Worm (Caenorhabditis elegans): ENCODE results near the gene C32D5.8.

The C32D5.8 gene

DNA sequence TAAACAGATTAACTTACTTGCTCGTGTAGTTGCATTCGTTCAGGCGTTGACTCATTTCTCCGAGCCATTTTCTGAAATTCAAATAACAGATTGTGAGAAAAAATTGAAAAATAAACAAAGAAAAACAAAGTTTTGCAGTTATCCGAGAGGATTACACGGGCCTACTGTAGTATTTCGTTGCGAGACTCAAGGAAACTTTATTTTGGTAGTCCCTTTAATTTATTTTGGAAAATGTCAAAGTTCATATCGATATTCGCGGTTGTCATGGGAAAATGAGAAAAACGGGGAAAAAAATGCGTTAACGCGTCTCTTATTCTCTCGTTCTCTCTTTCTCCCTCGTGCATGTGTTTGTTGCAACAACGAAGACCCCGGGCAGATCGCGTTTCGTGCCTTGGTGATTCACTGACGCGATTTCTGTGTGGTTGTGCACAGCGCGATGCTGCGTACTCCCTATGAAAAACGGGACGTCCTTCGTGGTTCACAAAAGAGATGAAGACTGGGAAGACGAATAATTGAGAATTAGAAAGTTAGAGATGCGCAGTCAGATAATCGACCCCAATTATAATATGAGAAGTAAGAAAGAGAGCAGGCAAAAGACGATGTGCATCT, 14.4 kb downstream of the C32D5.8 start, which contains the start of gene set-4 (continued):
- TF ChIP-seq mab-5 (tag; optimal IDR thresholded peaks at IDR 0.05) (peak; percentile 84), egl-27 (tag; optimal IDR thresholded peaks at IDR 0.05) (peak; percentile 85), nhr-25 (tag; optimal IDR thresholded peaks at IDR 0.05) (peak; percentile 92), ceh-82 (tag; optimal IDR thresholded peaks at IDR 0.05) (peak; percentile 68), alr-1 (tag; optimal IDR thresholded peaks at IDR 0.05) (no peak), Y55F3AM.14 (GFP tag; optimal IDR thresholded peaks at IDR 0.05) (peak; percentile 78), crh-2 (tag; optimal IDR thresholded peaks at IDR 0.05) (peak; percentile 97), ztf-11 (tag; optimal IDR thresholded peaks at IDR 0.05) (peak; percentile 61), sem-4 (tag; optimal IDR thresholded peaks at IDR 0.05) (peak; percentile 93), dmd-4 (tag; optimal IDR thresholded peaks at IDR 0.05) (no peak), aly-2 (tag; optimal IDR thresholded peaks at IDR 0.05) (no peak), elt-1 (tag; optimal IDR thresholded peaks at IDR 0.05) (no peak), unc-62 (GFP tag; optimal IDR thresholded peaks at IDR 0.05) (peak; percentile 59), peb-1 (tag; optimal IDR thresholded peaks at IDR 0.05) (no peak)

DNA sequence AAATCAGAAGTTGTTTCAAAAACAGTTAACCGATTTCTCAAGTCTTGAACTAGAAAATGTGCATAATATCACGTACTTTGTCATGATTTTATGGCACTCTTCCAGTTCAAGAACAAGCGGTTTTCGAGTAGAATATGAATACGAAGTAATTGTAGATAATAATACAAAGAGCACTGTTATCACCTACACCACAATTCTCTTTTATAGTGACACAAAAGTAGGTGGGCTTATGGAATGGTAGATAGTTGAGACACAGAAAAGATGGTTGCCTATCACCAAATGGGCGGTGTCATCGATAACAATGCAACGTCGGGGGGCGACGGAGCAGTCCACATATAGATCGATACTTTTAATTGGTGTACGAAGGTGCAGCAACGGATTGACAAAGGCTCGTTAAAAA, 17.1 kb downstream of the C32D5.8 start:
- no peak for TF ChIP-seq mab-5 (tag; optimal IDR thresholded peaks at IDR 0.05)
- no peak for TF ChIP-seq sem-4 (tag; optimal IDR thresholded peaks at IDR 0.05)
- TF ChIP-seq ceh-16 (tag; optimal IDR thresholded peaks at IDR 0.05) = no peak
- no peak for TF ChIP-seq C34F6.9 (tag; optimal IDR thresholded peaks at IDR 0.05)
- TF ChIP-seq crh-2 (tag; optimal IDR thresholded peaks at IDR 0.05) = peak; percentile 43
- TF ChIP-seq elt-3 (tag; optimal IDR thresholded peaks at IDR 0.05) = no peak
- peak; percentile 95 for TF ChIP-seq fos-1 (tag; optimal IDR thresholded peaks at IDR 0.05)
- TF ChIP-seq elt-1 (tag; optimal IDR thresholded peaks at IDR 0.05) = no peak
- no peak for TF ChIP-seq ztf-1 (GFP tag; conservative IDR thresholded peaks at IDR 0.05)
- TF ChIP-seq zag-1 (tag; optimal IDR thresholded peaks at IDR 0.05) = no peak
- no peak for TF ChIP-seq ztf-4 (tag; optimal IDR thresholded peaks at IDR 0.05)
- TF ChIP-seq unc-39 (tag; optimal IDR thresholded peaks at IDR 0.05) = no peak
- no peak for TF ChIP-seq mdl-1 (tag; optimal IDR thresholded peaks at IDR 0.05)
- TF ChIP-seq nhr-21 (tag; optimal IDR thresholded peaks at IDR 0.05) = no peak
- peak; percentile 17 for TF ChIP-seq sma-9 (GFP tag; optimal IDR thresholded peaks at IDR 0.05)
- no peak for TF ChIP-seq sma-9 (tag; optimal IDR thresholded peaks at IDR 0.05)
- TF ChIP-seq skn-1 (tag; optimal IDR thresholded peaks at IDR 0.05) = peak; percentile 33
- TF ChIP-seq gmeb-1 (tag; optimal IDR thresholded peaks at IDR 0.05) = peak; percentile 43
- TF ChIP-seq ZK546.5 (tag; optimal IDR thresholded peaks at IDR 0.05) = no peak
- TF ChIP-seq nhr-237 (tag; optimal IDR thresholded peaks at IDR 0.05) = no peak

DNA sequence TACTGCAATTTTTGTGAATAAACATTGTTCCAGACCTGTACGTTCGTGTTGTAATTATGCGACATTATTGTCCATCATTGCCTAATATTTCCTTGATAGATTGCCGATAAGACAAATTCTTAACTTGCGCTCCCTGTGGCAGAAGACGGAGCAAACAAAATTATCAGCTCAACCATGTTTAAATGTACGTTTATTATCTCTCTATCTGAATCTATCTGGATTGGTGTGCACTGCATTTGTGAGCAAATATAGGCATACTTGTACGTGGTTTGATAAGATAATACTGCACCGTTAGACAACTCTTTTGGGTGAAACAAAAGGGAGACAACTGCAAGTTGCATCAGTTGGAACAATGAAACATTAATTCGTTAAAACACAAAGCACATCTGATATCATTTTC, 18.4 kb downstream of the C32D5.8 start:
- TF ChIP-seq unc-39 (tag; optimal IDR thresholded peaks at IDR 0.05) = no peak
- peak; percentile 5 for TF ChIP-seq sma-3 (GFP tag; optimal IDR thresholded peaks at IDR 0.05)
- TF ChIP-seq F13H6.1 (tag; optimal IDR thresholded peaks at IDR 0.05) = peak; percentile 57
- TF ChIP-seq ztf-4 (tag; optimal IDR thresholded peaks at IDR 0.05) = no peak
- TF ChIP-seq elt-3 (tag; optimal IDR thresholded peaks at IDR 0.05) = no peak
- no peak for TF ChIP-seq nhr-237 (tag; optimal IDR thresholded peaks at IDR 0.05)
- no peak for TF ChIP-seq R02D3.7 (tag; optimal IDR thresholded peaks at IDR 0.05)
- TF ChIP-seq ceh-82 (tag; optimal IDR thresholded peaks at IDR 0.05) = no peak
- no peak for TF ChIP-seq aly-2 (tag; optimal IDR thresholded peaks at IDR 0.05)
- no peak for TF ChIP-seq nhr-12 (tag; optimal IDR thresholded peaks at IDR 0.05)
- TF ChIP-seq Y55F3AM.14 (GFP tag; optimal IDR thresholded peaks at IDR 0.05) = no peak
- no peak for TF ChIP-seq ama-1 (optimal IDR thresholded peaks at IDR 0.05)
- TF ChIP-seq nhr-21 (tag; optimal IDR thresholded peaks at IDR 0.05) = no peak
- no peak for TF ChIP-seq blmp-1 (tag; optimal IDR thresholded peaks at IDR 0.05; ENCODE audit: insufficient read depth)
- TF ChIP-seq zag-1 (tag; optimal IDR thresholded peaks at IDR 0.05) = no peak
- no peak for TF ChIP-seq peb-1 (tag; optimal IDR thresholded peaks at IDR 0.05)
- no peak for TF ChIP-seq unc-55 (GFP tag; optimal IDR thresholded peaks at IDR 0.05)
- no peak for TF ChIP-seq nhr-6 (tag; optimal IDR thresholded peaks at IDR 0.05)
- peak; percentile 67 for TF ChIP-seq sma-9 (GFP tag; optimal IDR thresholded peaks at IDR 0.05)
- TF ChIP-seq sma-9 (tag; optimal IDR thresholded peaks at IDR 0.05) = no peak
- TF ChIP-seq nhr-10 (tag; optimal IDR thresholded peaks at IDR 0.05) = no peak
- TF ChIP-seq lsy-2 (tag; optimal IDR thresholded peaks at IDR 0.05) = no peak
- no peak for TF ChIP-seq ztf-11 (tag; optimal IDR thresholded peaks at IDR 0.05)
- TF ChIP-seq snpc-4 (tag; optimal IDR thresholded peaks at IDR 0.05) = no peak
- no peak for TF ChIP-seq lin-13 (GFP tag; optimal IDR thresholded peaks at IDR 0.05)
- no peak for TF ChIP-seq ZK546.5 (tag; optimal IDR thresholded peaks at IDR 0.05)
- no peak for TF ChIP-seq mdl-1 (tag; optimal IDR thresholded peaks at IDR 0.05)
- TF ChIP-seq gmeb-1 (tag; optimal IDR thresholded peaks at IDR 0.05) = peak; percentile 24
- TF ChIP-seq skn-1 (tag; optimal IDR thresholded peaks at IDR 0.05) = no peak
- no peak for TF ChIP-seq nhr-77 (tag; optimal IDR thresholded peaks at IDR 0.05)
- no peak for TF ChIP-seq nhr-23 (tag; optimal IDR thresholded peaks at IDR 0.05)
- TF ChIP-seq C34F6.9 (tag; optimal IDR thresholded peaks at IDR 0.05) = no peak
- no peak for TF ChIP-seq lin-11 (tag; optimal IDR thresholded peaks at IDR 0.05)
- TF ChIP-seq crh-2 (tag; optimal IDR thresholded peaks at IDR 0.05) = peak; percentile 70
- TF ChIP-seq elt-1 (tag; optimal IDR thresholded peaks at IDR 0.05) = no peak
- no peak for TF ChIP-seq sem-4 (tag; optimal IDR thresholded peaks at IDR 0.05)
- TF ChIP-seq nhr-129 (tag; optimal IDR thresholded peaks at IDR 0.05) = no peak
- no peak for TF ChIP-seq alr-1 (tag; optimal IDR thresholded peaks at IDR 0.05)
- TF ChIP-seq ztf-1 (GFP tag; conservative IDR thresholded peaks at IDR 0.05) = no peak
- TF ChIP-seq lin-39 (tag; optimal IDR thresholded peaks at IDR 0.05) = no peak
